Fruit fly (Drosophila melanogaster) whole organism, prepupa: Measurements from ENCODE around the gene ND-MNLL.

Experiments used
- CG10669 ChIP-seq: fragments of 200-800 bp; sonication (Bioruptor generic); optimal IDR thresholded peaks from 3 replicates; lab custom pipeline; 2018; ENCODE audit warnings: missing biosample characterization, mild to moderate bottlenecking, missing genetic modification characterization, moderate library complexity
- CG34406 ChIP-seq: fragments of 200-800 bp; sonication (Bioruptor generic); optimal IDR thresholded peaks from 3 replicates; lab custom pipeline; 2016; ENCODE audit warnings: missing biosample characterization, missing genetic modification characterization
- CG4318 ChIP-seq: fragments of 200-800 bp; sonication (Bioruptor generic); optimal IDR thresholded peaks from 3 replicates; lab custom pipeline; 2017; ENCODE audit warnings: missing biosample characterization, mild to moderate bottlenecking, missing genetic modification characterization
- CG6808 ChIP-seq: fragments of 200-800 bp; sonication (Bioruptor generic); optimal IDR thresholded peaks from 3 replicates; lab custom pipeline; 2017; ENCODE audit warnings: missing biosample characterization, missing genetic modification characterization, mild to moderate bottlenecking, moderate library complexity, missing genetic modification reagents
- Ets21C ChIP-seq: fragments of 200-800 bp; sonication (Bioruptor generic); optimal IDR thresholded peaks from 3 replicates; lab custom pipeline; 2016; ENCODE audit warnings: missing biosample characterization, missing genetic modification characterization
- Ets96B ChIP-seq: fragments of 200-800 bp; optimal IDR thresholded peaks from 2 replicates; lab custom pipeline; 2019; ENCODE audit warnings: missing biosample characterization, mild to moderate bottlenecking, missing genetic modification characterization, moderate library complexity
- Hr39 ChIP-seq: fragments of 200-800 bp; sonication (Bioruptor generic); optimal IDR thresholded peaks from 2 replicates; lab custom pipeline; 2016; ENCODE audit warnings: missing biosample characterization, missing genetic modification characterization
- Hr4 ChIP-seq: fragments of 200-800 bp; sonication (Bioruptor generic); optimal IDR thresholded peaks from 3 replicates; lab custom pipeline; 2016; ENCODE audit warnings: missing biosample characterization, missing genetic modification characterization
- OdsH ChIP-seq: fragments of 200-800 bp; sonication (Bioruptor generic); optimal IDR thresholded peaks from 3 replicates; lab custom pipeline; 2016; ENCODE audit warnings: missing biosample characterization, missing genetic modification characterization
- Sox102F ChIP-seq: fragments of 200-800 bp; sonication (Bioruptor generic); optimal IDR thresholded peaks from 2 replicates; lab custom pipeline; 2016; ENCODE audit warnings: missing biosample characterization, mild to moderate bottlenecking, missing genetic modification characterization
- esn ChIP-seq: fragments of 200-800 bp; sonication (Bioruptor generic); optimal IDR thresholded peaks from 2 replicates; lab custom pipeline; 2016; ENCODE audit warnings: missing biosample characterization, mild to moderate bottlenecking, missing genetic modification characterization, moderate library complexity
- fd85E ChIP-seq: fragments of 200-800 bp; sonication (Bioruptor generic); optimal IDR thresholded peaks from 3 replicates; lab custom pipeline; 2016; ENCODE audit warnings: missing biosample characterization, missing genetic modification characterization
- svp ChIP-seq: fragments of 200-800 bp; sonication (Bioruptor generic); peaks from one replicate; lab custom pipeline; 2016; ENCODE audit warnings: missing biosample characterization, missing genetic modification characterization

- TF ChIP-seq Hr39 (GFP tag; lab: Kevin White, UChicago) (peak; percentile 65), CG6808 (peak; percentile 44), Ets96B (tag; lab: Kevin White, UChicago) (peak; percentile 44), OdsH (GFP tag; lab: Kevin White, UChicago) (peak; percentile 63), esn (peak; percentile 73), svp (GFP tag; lab: Kevin White, UChicago) (peak; percentile 80), CG10669 (GFP tag; lab: Kevin White, UChicago) (peak; percentile 39), CG4318 (GFP tag; lab: Kevin White, UChicago) (no peak), Hr4 (GFP tag; lab: Kevin White, UChicago) (peak; percentile 37), CG34406 (GFP tag; lab: Kevin White, UChicago) (peak; percentile 41), Ets21C (peak; percentile 55), Sox102F (GFP tag; lab: Kevin White, UChicago) (peak; percentile 41), fd85E (GFP tag; lab: Kevin White, UChicago) (no peak)
Measured at dm6 chrX:7892539-7892899, 1.1 kb downstream of the ND-MNLL start.
